Worm (Caenorhabditis elegans) whole organism, L3 larva: ENCODE measurements around the gene Y40B10A.9.
"Not testable (repeated sequence)": the region's sequence is repeated elsewhere in the genome, so short reads cannot be mapped to it uniquely, and the experiment has no call there.

Experiments
- R02D3.7 ChIP-seq: fragments of 150-350 bp; optimal IDR thresholded peaks from 2 replicates; lab custom pipeline; 2014; ENCODE audit warnings: missing biosample characterization, missing genetic modification characterization
- aly-2 ChIP-seq: fragments of 150-350 bp; optimal IDR thresholded peaks from 2 replicates; lab custom pipeline; 2014; ENCODE audit warnings: missing biosample characterization, missing genetic modification characterization
- ama-1 ChIP-seq: fragments of 150-350 bp; optimal IDR thresholded peaks from 2 replicates; lab custom pipeline; 2018
- ceh-9 ChIP-seq: sonication (generic microtip); optimal IDR thresholded peaks from 2 replicates; lab custom pipeline; 2018; ENCODE audit warnings: missing biosample characterization, missing genetic modification characterization
- daf-12 ChIP-seq: fragments of 150-350 bp; optimal IDR thresholded peaks from 2 replicates; lab custom pipeline; 2014; ENCODE audit warnings: missing biosample characterization, missing genetic modification reagents, missing genetic modification characterization
- egl-27 ChIP-seq: sonication (generic microtip); optimal IDR thresholded peaks from 4 replicates; lab custom pipeline; 2017; ENCODE audit warnings: missing biosample characterization, missing genetic modification reagents, missing genetic modification characterization
- egl-5 ChIP-seq: fragments of 150-350 bp; optimal IDR thresholded peaks from 2 replicates; lab custom pipeline; 2017; ENCODE audit warnings: missing biosample characterization, missing genetic modification reagents, missing genetic modification characterization, inconsistent platforms
- elt-3 ChIP-seq, 3 experiments: fragments of 150-350 bp in 1 of 3; sonication (generic microtip) in 2 of 3; optimal IDR thresholded peaks; 2 replicates in 2 of 3; 4 replicates in 1 of 3; lab custom pipeline; 2014 to 2017; ENCODE audit warnings: missing biosample characterization in 3 of 3, missing genetic modification characterization in 3 of 3
- eor-1 ChIP-seq, 2 experiments: fragments of 150-350 bp; optimal IDR thresholded peaks; 2 replicates each; lab custom pipeline; 2014 to 2018; ENCODE audit warnings: missing biosample characterization in 2 of 2, missing genetic modification characterization in 2 of 2
- fkh-10 ChIP-seq: sonication (generic microtip); optimal IDR thresholded peaks from 2 replicates; lab custom pipeline; 2017; ENCODE audit warnings: missing biosample characterization, missing genetic modification reagents, missing genetic modification characterization
- fos-1 ChIP-seq: fragments of 150-350 bp; optimal IDR thresholded peaks from 2 replicates; lab custom pipeline; 2014; ENCODE audit warnings: missing biosample characterization, missing genetic modification characterization
- jun-1 ChIP-seq: fragments of 150-350 bp; optimal IDR thresholded peaks from 2 replicates; lab custom pipeline; 2014; ENCODE audit warnings: missing biosample characterization, missing genetic modification reagents, missing genetic modification characterization
- lin-39 ChIP-seq: fragments of 150-350 bp; optimal IDR thresholded peaks from 2 replicates; lab custom pipeline; 2018; ENCODE audit warnings: missing biosample characterization, missing genetic modification reagents, missing genetic modification characterization
- lsy-12 ChIP-seq: sonication (generic microtip); optimal IDR thresholded peaks from 2 replicates; lab custom pipeline; 2016; ENCODE audit warnings: mild to moderate bottlenecking, missing genetic modification characterization, missing compliant biosample characterization
- mml-1 ChIP-seq: fragments of 150-350 bp; sonication (generic microtip); optimal IDR thresholded peaks from 3 replicates; lab custom pipeline; 2014; ENCODE audit warnings: missing biosample characterization, missing genetic modification characterization
- nfya-1 ChIP-seq: sonication (generic microtip); optimal IDR thresholded peaks from 2 replicates; lab custom pipeline; 2017; ENCODE audit warnings: missing genetic modification characterization, mild to moderate bottlenecking, missing compliant biosample characterization, antibody characterized with exemption, moderate library complexity; ENCODE audit not compliant: insufficient read depth
- nhr-12 ChIP-seq: fragments of 150-350 bp; optimal IDR thresholded peaks from 2 replicates; lab custom pipeline; 2014; ENCODE audit warnings: missing biosample characterization, missing genetic modification characterization
- nhr-25 ChIP-seq: sonication (generic microtip); optimal IDR thresholded peaks from 2 replicates; lab custom pipeline; 2017; ENCODE audit warnings: missing biosample characterization, missing genetic modification characterization
- nhr-43 ChIP-seq: sonication (generic microtip); optimal IDR thresholded peaks from 2 replicates; lab custom pipeline; 2016; ENCODE audit warnings: mild to moderate bottlenecking, missing genetic modification characterization, missing compliant biosample characterization; ENCODE audit not compliant: poor library complexity, severe bottlenecking
- nhr-76 ChIP-seq: fragments of 150-350 bp; sonication (generic microtip); optimal IDR thresholded peaks from 5 replicates; lab custom pipeline; 2014; ENCODE audit warnings: missing biosample characterization, missing genetic modification characterization
- sea-2 ChIP-seq: fragments of 150-350 bp; sonication (generic microtip); optimal IDR thresholded peaks from 4 replicates; lab custom pipeline; 2014; ENCODE audit warnings: missing biosample characterization, missing genetic modification reagents, missing genetic modification characterization
- snpc-4 ChIP-seq: fragments of 150-350 bp; optimal IDR thresholded peaks from 2 replicates; lab custom pipeline; 2014; ENCODE audit warnings: missing biosample characterization, missing genetic modification characterization
- tbx-2 ChIP-seq: sonication (generic microtip); optimal IDR thresholded peaks from 2 replicates; lab custom pipeline; 2016; ENCODE audit warnings: mild to moderate bottlenecking, missing genetic modification characterization, missing compliant biosample characterization
- zag-1 ChIP-seq: fragments of 150-350 bp; optimal IDR thresholded peaks from 2 replicates; lab custom pipeline; 2014; ENCODE audit warnings: missing biosample characterization, missing genetic modification characterization
- ztf-11 ChIP-seq: fragments of 150-350 bp; optimal IDR thresholded peaks from 2 replicates; lab custom pipeline; 2014; ENCODE audit warnings: missing biosample characterization, missing genetic modification characterization
- ztf-4 ChIP-seq: fragments of 150-350 bp; optimal IDR thresholded peaks from 2 replicates; lab custom pipeline; 2014; ENCODE audit warnings: missing biosample characterization, missing genetic modification characterization

Y40B10A.9 gene

ce11 chrV:2097653-2098052 is 24.9 kb upstream of the Y40B10A.9 start, which contains the start of gene clec-208:
TSS of gene clec-208 (plus strand) at chrV:2097953.
- no peak for TF ChIP-seq tbx-2 (tag; lab: Kevin White, UChicago)
- TF ChIP-seq R02D3.7 (tag; lab: Kevin White, UChicago), result no peak
- no peak for TF ChIP-seq nhr-25
- TF ChIP-seq egl-5 (tag; lab: Kevin White, UChicago), result no peak
- TF ChIP-seq mml-1 (tag; lab: Kevin White, UChicago), result no peak

ce11 chrV:2095772-2096171 is 23.1 kb upstream of the Y40B10A.9 start, which contains the start of gene clec-207:
TSS of gene clec-207 (plus strand) at chrV:2096072.
- no peak for TF ChIP-seq nhr-12 (tag; lab: Kevin White, UChicago)
- TF ChIP-seq ama-1, result no peak
- no peak for TF ChIP-seq aly-2 (tag; lab: Kevin White, UChicago)
- no peak for TF ChIP-seq nhr-76 (tag; lab: Kevin White, UChicago)
- TF ChIP-seq nhr-25, result no peak
- no peak for TF ChIP-seq lsy-12 (tag; lab: Kevin White, UChicago)
- no peak for TF ChIP-seq snpc-4 (tag; lab: Kevin White, UChicago)
- TF ChIP-seq nhr-43 (tag; lab: Kevin White, UChicago), result no peak
- TF ChIP-seq ztf-11 (tag; lab: Kevin White, UChicago), result no peak
- no peak for TF ChIP-seq jun-1
- TF ChIP-seq eor-1 (tag; optimal IDR thresholded peaks at IDR 0.05; lab: Kevin White, UChicago), result no peak
- TF ChIP-seq, all 47 proteins: peak for 0

- TF ChIP-seq ceh-9 (tag; lab: Kevin White, UChicago) (no peak), ztf-4 (no peak), sea-2 (no peak), fos-1 (no peak), lsy-12 (tag; lab: Kevin White, UChicago) (no peak), nhr-76 (tag; lab: Kevin White, UChicago) (no peak), nhr-43 (tag; lab: Kevin White, UChicago) (no peak), nhr-25 (no peak)
These were observed 22.5 kb upstream of the Y40B10A.9 start, which contains the start of gene F36F12.2 for ce11 chrV:2095204-2095603. TSS of gene F36F12.2 (minus strand) at chrV:2095304.

- not testable (repeated sequence) for TF ChIP-seq nhr-12 (tag; lab: Kevin White, UChicago); daf-12; zag-1
These were observed 17.6 kb upstream of the Y40B10A.9 start, which contains the start of gene ztf-28 for ce11 chrV:2090321-2090720. TSS of gene ztf-28 (plus strand) at chrV:2090669.

ce11 chrV:2085745-2086267 is 13.1 kb upstream of the Y40B10A.9 start, which contains the start of gene F36F12.3:
TSS of gene F36F12.3 (plus strand) at chrV:2085795.
- not testable (repeated sequence) for TF ChIP-seq nhr-25; ceh-9 (tag; lab: Kevin White, UChicago); ztf-4

- TF ChIP-seq fkh-10 (GFP tag; lab: Kevin White, UChicago), result no peak
- TF ChIP-seq daf-12, result no peak
- no peak for TF ChIP-seq elt-3 (tag; optimal IDR thresholded peaks at IDR 0.05; lab: Kevin White, UChicago)
- no peak for TF ChIP-seq mml-1 (tag; lab: Kevin White, UChicago)
- no peak for TF ChIP-seq nhr-25
- TF ChIP-seq egl-5 (tag; lab: Kevin White, UChicago), result no peak
- TF ChIP-seq egl-27 (tag; lab: Kevin White, UChicago), result no peak
- TF ChIP-seq nhr-76 (tag; lab: Kevin White, UChicago), result no peak
These were observed 11.2 kb upstream of the Y40B10A.9 start for ce11 chrV:2083869-2084268.

- peak; percentile 1 for TF ChIP-seq egl-5 (tag; lab: Kevin White, UChicago)
- TF ChIP-seq R02D3.7 (tag; lab: Kevin White, UChicago), result no peak
These were observed 9.2 kb upstream of the Y40B10A.9 start for ce11 chrV:2081894-2082293.

ce11 chrV:2081269-2081668 is 8.6 kb upstream of the Y40B10A.9 start:
- TF ChIP-seq lin-39 (tag; lab: Kevin White, UChicago), result no peak
- TF ChIP-seq snpc-4 (tag; lab: Kevin White, UChicago), result no peak
- no peak for TF ChIP-seq sea-2
- TF ChIP-seq nhr-43 (tag; lab: Kevin White, UChicago), result no peak
- TF ChIP-seq aly-2 (tag; lab: Kevin White, UChicago), result no peak
- no peak for TF ChIP-seq nhr-12 (tag; lab: Kevin White, UChicago)
- no peak for TF ChIP-seq nfya-1 (tag; lab: Kevin White, UChicago)
